Worm (Caenorhabditis elegans): Measurements from ENCODE around the gene ZK1128.3.

Gene ZK1128.3

ce11 chrIII:10123586-10124233 is 5.0 kb upstream of the ZK1128.3 start, which contains the start of gene ttll-4 (continued):
- TF ChIP-seq ZK185.1 (tag; optimal IDR thresholded peaks at IDR 0.05; ENCODE audit: poor library complexity, severe bottlenecking) (no peak), unc-62 (GFP tag; optimal IDR thresholded peaks at IDR 0.05) (no peak), hrde-1 (tag; optimal IDR thresholded peaks at IDR 0.05; ENCODE audit: borderline replicate concordance) (no peak), ztf-3 (GFP tag; optimal IDR thresholded peaks at IDR 0.05) (no peak), hlh-26 (GFP tag; conservative IDR thresholded peaks at IDR 0.05) (no peak), nhr-80 (tag; optimal IDR thresholded peaks at IDR 0.05) (no peak), hlh-12 (tag; optimal IDR thresholded peaks at IDR 0.05) (no peak), pbrm-1 (GFP tag; IDR thresholded peaks at IDR 0.05) (peak; percentile 45; the same call in 1 of the 2 replicates), Y67H2A.10 (GFP tag; conservative IDR thresholded peaks at IDR 0.05) (no peak), mcd-1 (GFP tag; IDR thresholded peaks at IDR 0.05) (peak; percentile 90), attf-3 (GFP tag; conservative IDR thresholded peaks at IDR 0.05) (peak; percentile 48; the same call in 1 of the 2 replicates), ceh-100 (GFP tag; IDR thresholded peaks at IDR 0.05) (peak; percentile 96), F22D6.2 (tag; optimal IDR thresholded peaks at IDR 0.05) (no peak), lsy-27 (tag; optimal IDR thresholded peaks at IDR 0.05; ENCODE audit: borderline replicate concordance, insufficient read depth) (no peak), lag-1 (GFP tag; IDR thresholded peaks at IDR 0.05) (no peak), ztf-25 (GFP tag; IDR thresholded peaks at IDR 0.05) (0 out of 2 replicates have a peak, but pooled peaks have one; percentile 56), K12H6.12 (tag; optimal IDR thresholded peaks at IDR 0.05) (peak; percentile 22), madf-3 (GFP tag; IDR thresholded peaks at IDR 0.05) (0 out of 2 replicates have a peak, but pooled peaks have one; percentile 75), athp-1 (tag; optimal IDR thresholded peaks at IDR 0.05) (no peak), lir-1 (GFP tag; conservative IDR thresholded peaks at IDR 0.05) (peak; percentile 36; the same call in 1 of the 2 replicates), ceh-79 (tag; optimal IDR thresholded peaks at IDR 0.05) (no peak), snpc-1.1 (tag; optimal IDR thresholded peaks at IDR 0.05; ENCODE audit: insufficient read depth) (no peak), akir-1 (GFP tag; optimal IDR thresholded peaks at IDR 0.05) (no peak), snpc-3.4 (tag; optimal IDR thresholded peaks at IDR 0.05) (no peak), dox-1 (GFP tag; IDR thresholded peaks at IDR 0.05) (peak; percentile 81), F55B11.4 (tag; optimal IDR thresholded peaks at IDR 0.05; ENCODE audit: borderline replicate concordance, insufficient read depth) (no peak), nfya-2 (GFP tag; IDR thresholded peaks at IDR 0.05) (no peak), F52B5.7 (tag; optimal IDR thresholded peaks at IDR 0.05) (no peak), nhr-90 (tag; optimal IDR thresholded peaks at IDR 0.05) (no peak), ztf-6 (GFP tag; IDR thresholded peaks at IDR 0.05) (no peak), K11D2.4 (GFP tag; IDR thresholded peaks at IDR 0.05) (no peak), ceh-40 (GFP tag; IDR thresholded peaks at IDR 0.05) (no peak)

DNA sequence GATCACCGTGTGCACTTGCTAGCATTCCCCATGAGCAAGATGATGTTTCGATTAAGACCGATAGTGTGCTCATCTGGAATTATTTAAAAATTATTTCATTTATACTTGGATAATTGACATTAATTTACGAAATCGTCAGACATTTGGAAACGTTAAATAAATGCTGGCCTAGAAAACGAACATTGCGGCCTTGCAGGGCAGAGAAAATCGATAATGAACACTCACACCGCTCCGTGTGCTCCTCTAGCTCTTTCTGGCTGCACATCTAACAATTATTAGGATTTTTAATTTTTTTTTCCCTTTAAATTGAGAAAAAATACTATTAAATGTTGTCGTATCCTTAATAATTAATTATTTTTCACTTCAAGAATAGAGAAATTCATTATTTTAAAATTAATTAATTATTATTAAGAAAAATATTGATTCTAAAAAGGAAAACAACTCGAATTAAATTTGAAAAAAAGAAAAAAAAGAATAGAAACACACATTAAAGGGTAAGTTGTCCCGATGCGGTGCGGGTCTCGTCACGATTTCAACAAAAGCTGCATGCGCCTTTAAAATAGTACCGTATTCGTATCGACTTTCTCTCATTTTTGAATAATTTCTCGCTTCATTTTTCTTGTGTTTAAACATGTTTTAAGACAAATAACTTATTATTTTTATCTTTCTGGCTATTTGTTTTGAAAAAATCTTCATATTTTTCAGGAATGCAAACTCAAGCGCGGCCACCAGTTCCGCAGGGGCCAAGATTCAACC is 1.5 kb upstream of the ZK1128.3 start, which contains the start of the genes gtf-2H3 and ham-3:
Gene gtf-2H3 (minus strand): TSS at position 73 of the 756 bp plus-strand sequence.
Gene ham-3 (plus strand): TSS at position 706 of the 756 bp plus-strand sequence.
- TF ChIP-seq madf-8 (GFP tag; conservative IDR thresholded peaks at IDR 0.05) (peak; percentile 33; the same call in 1 of the 2 replicates), let-607 (tag; optimal IDR thresholded peaks at IDR 0.05) (no peak), lin-54 (GFP tag; optimal IDR thresholded peaks at IDR 0.05) (peak; percentile 15), hlh-12 (tag; optimal IDR thresholded peaks at IDR 0.05) (no peak), D2030.7 (GFP tag; IDR thresholded peaks at IDR 0.05) (peak; percentile 61), snpc-3.4 (tag; optimal IDR thresholded peaks at IDR 0.05) (peak; percentile 38), madf-6 (GFP tag; IDR thresholded peaks at IDR 0.05) (peak; percentile 87), xnd-1 (tag; optimal IDR thresholded peaks at IDR 0.05) (peak; percentile 68), C17E4.6 (GFP tag; IDR thresholded peaks at IDR 0.05) (no peak), F33H1.4 (GFP tag; IDR thresholded peaks at IDR 0.05) (peak; percentile 90), fkh-3 (tag; optimal IDR thresholded peaks at IDR 0.05) (no peak), lsl-1 (GFP tag; optimal IDR thresholded peaks at IDR 0.05) (peak; percentile 85), cebp-2 (GFP tag; IDR thresholded peaks at IDR 0.05) (no peak), nfyb-1 (GFP tag; IDR thresholded peaks at IDR 0.05) (no peak), ceh-91 (GFP tag; IDR thresholded peaks at IDR 0.05) (peak; percentile 50; the same call in 1 of the 2 replicates), akir-1 (GFP tag; optimal IDR thresholded peaks at IDR 0.05) (no peak), ccch-3 (GFP tag; optimal IDR thresholded peaks at IDR 0.05) (no peak)
